Fruit fly (Drosophila melanogaster) whole organism, adult: ENCODE data around the gene CG42238.

Source experiments
- CG11617 ChIP-seq: fragments of 200-800 bp; sonication (Bioruptor generic); optimal IDR thresholded peaks from 2 replicates; lab custom pipeline; 2017; ENCODE audit warnings: mild to moderate bottlenecking, missing biosample characterization, missing genetic modification reagents, missing genetic modification characterization
- CG12768 ChIP-seq: fragments of 200-800 bp; sonication (Bioruptor generic); optimal IDR thresholded peaks from 2 replicates; lab custom pipeline; 2017; ENCODE audit warnings: missing biosample characterization, missing genetic modification characterization, mild to moderate bottlenecking, moderate library complexity, missing genetic modification reagents
- CG14711 ChIP-seq: fragments of 200-800 bp; sonication (Bioruptor generic); optimal IDR thresholded peaks from 2 replicates; lab custom pipeline; 2018; ENCODE audit warnings: missing biosample characterization, mild to moderate bottlenecking, missing genetic modification characterization, moderate library complexity
- CG1620 ChIP-seq: fragments of 200-800 bp; sonication (Bioruptor generic); optimal IDR thresholded peaks from 2 replicates; lab custom pipeline; 2016; ENCODE audit warnings: missing biosample characterization, missing genetic modification characterization
- CG33017 ChIP-seq: fragments of 200-800 bp; sonication (Bioruptor generic); optimal IDR thresholded peaks from 2 replicates; lab custom pipeline; 2018; ENCODE audit warnings: missing biosample characterization, mild to moderate bottlenecking, missing genetic modification characterization, moderate library complexity
- CG5204 ChIP-seq: fragments of 200-800 bp; sonication (Bioruptor generic); optimal IDR thresholded peaks from 2 replicates; lab custom pipeline; 2016; ENCODE audit warnings: missing biosample characterization, missing genetic modification characterization
- CG7045 ChIP-seq: fragments of 200-800 bp; sonication (Bioruptor generic); optimal IDR thresholded peaks from 2 replicates; lab custom pipeline; 2017; ENCODE audit warnings: missing biosample characterization, mild to moderate bottlenecking, missing genetic modification characterization
- CG7101 ChIP-seq: fragments of 200-800 bp; sonication (Bioruptor generic); optimal IDR thresholded peaks from 2 replicates; lab custom pipeline; 2018; ENCODE audit warnings: missing biosample characterization, mild to moderate bottlenecking, missing genetic modification characterization, moderate library complexity
- Clk ChIP-seq: fragments of 200-800 bp; sonication (Bioruptor generic); optimal IDR thresholded peaks from 2 replicates; lab custom pipeline; 2017; ENCODE audit warnings: missing biosample characterization, missing genetic modification characterization
- Crg-1 ChIP-seq: fragments of 200-800 bp; sonication (Bioruptor generic); optimal IDR thresholded peaks from 2 replicates; lab custom pipeline; 2016; ENCODE audit warnings: missing biosample characterization, missing genetic modification characterization
- Hr96 ChIP-seq: fragments of 200-800 bp; sonication (Bioruptor generic); optimal IDR thresholded peaks from 2 replicates; lab custom pipeline; 2016; ENCODE audit warnings: missing biosample characterization, missing genetic modification characterization
- Mnt ChIP-seq: fragments of 200-800 bp; sonication (Bioruptor generic); optimal IDR thresholded peaks from 2 replicates; lab custom pipeline; 2016; ENCODE audit warnings: missing biosample characterization, mild to moderate bottlenecking, missing genetic modification characterization
- bab1 ChIP-seq: fragments of 200-800 bp; sonication (Bioruptor generic); optimal IDR thresholded peaks from 3 replicates; lab custom pipeline; 2019; ENCODE audit warnings: missing biosample characterization, mild to moderate bottlenecking, missing genetic modification characterization, moderate library complexity
- cic ChIP-seq: fragments of 200-800 bp; sonication (Bioruptor generic); optimal IDR thresholded peaks from 2 replicates; lab custom pipeline; 2017; ENCODE audit warnings: missing biosample characterization, mild to moderate bottlenecking, missing genetic modification characterization, moderate library complexity
- cnc ChIP-seq, 2 experiments: fragments of >200 bp; optimal IDR thresholded peaks; 2 replicates each; lab custom pipeline; 2017
- kay ChIP-seq: fragments of 200-800 bp; sonication (Bioruptor generic); peaks from one replicate; lab custom pipeline; 2016; ENCODE audit warnings: missing biosample characterization, missing genetic modification characterization, borderline replicate concordance
- ovo ChIP-seq: fragments of 200-800 bp; sonication (Bioruptor generic); optimal IDR thresholded peaks from 2 replicates; lab custom pipeline; 2016; ENCODE audit warnings: missing biosample characterization, missing genetic modification characterization
- pad ChIP-seq: fragments of 200-800 bp; sonication (Bioruptor generic); optimal IDR thresholded peaks from 3 replicates; lab custom pipeline; 2017; ENCODE audit warnings: missing biosample characterization, missing genetic modification characterization, mild to moderate bottlenecking, moderate library complexity, missing genetic modification reagents
- tj ChIP-seq: fragments of 200-800 bp; sonication (Bioruptor generic); optimal IDR thresholded peaks from 3 replicates; lab custom pipeline; 2017; ENCODE audit warnings: missing biosample characterization, mild to moderate bottlenecking, missing genetic modification characterization, moderate library complexity
- toe ChIP-seq: fragments of 200-800 bp; sonication (Bioruptor generic); optimal IDR thresholded peaks from 2 replicates; lab custom pipeline; 2016; ENCODE audit warnings: missing biosample characterization, missing genetic modification characterization

The CG42238 gene

dm6 chr2L:21006592-21006991, 45.4 kb downstream of the CG42238 start:
- TF ChIP-seq Hr96 (no peak), CG5204 (GFP tag; lab: Kevin White, UChicago) (no peak), Clk (no peak), CG33017 (tag; lab: Kevin White, UChicago) (no peak), CG7101 (tag; lab: Kevin White, UChicago) (no peak), bab1 (GFP tag; lab: Kevin White, UChicago) (no peak), toe (GFP tag; lab: Kevin White, UChicago) (no peak), CG11617 (GFP tag; lab: Kevin White, UChicago) (no peak), cic (GFP tag; lab: Kevin White, UChicago) (no peak), ovo (GFP tag; lab: Kevin White, UChicago) (no peak), CG12768 (GFP tag; lab: Kevin White, UChicago) (no peak), Mnt (no peak), CG14711 (tag; lab: Kevin White, UChicago) (no peak), pad (GFP tag; lab: Kevin White, UChicago) (no peak), CG1620 (GFP tag; lab: Kevin White, UChicago) (no peak)

- TF ChIP-seq cic (GFP tag; lab: Kevin White, UChicago) (no peak), tj (GFP tag; lab: Kevin White, UChicago) (no peak), CG12768 (GFP tag; lab: Kevin White, UChicago) (no peak), Hr96 (no peak), Mnt (no peak), pad (GFP tag; lab: Kevin White, UChicago) (no peak), CG7101 (tag; lab: Kevin White, UChicago) (no peak), CG1620 (GFP tag; lab: Kevin White, UChicago) (no peak), CG7045 (GFP tag; lab: Kevin White, UChicago) (no peak), bab1 (GFP tag; lab: Kevin White, UChicago) (no peak), CG5204 (GFP tag; lab: Kevin White, UChicago) (no peak), CG14711 (tag; lab: Kevin White, UChicago) (no peak), CG33017 (tag; lab: Kevin White, UChicago) (no peak)
Observed at dm6 chr2L:21005458-21005857, 46.5 kb downstream of the CG42238 start.

DNA sequence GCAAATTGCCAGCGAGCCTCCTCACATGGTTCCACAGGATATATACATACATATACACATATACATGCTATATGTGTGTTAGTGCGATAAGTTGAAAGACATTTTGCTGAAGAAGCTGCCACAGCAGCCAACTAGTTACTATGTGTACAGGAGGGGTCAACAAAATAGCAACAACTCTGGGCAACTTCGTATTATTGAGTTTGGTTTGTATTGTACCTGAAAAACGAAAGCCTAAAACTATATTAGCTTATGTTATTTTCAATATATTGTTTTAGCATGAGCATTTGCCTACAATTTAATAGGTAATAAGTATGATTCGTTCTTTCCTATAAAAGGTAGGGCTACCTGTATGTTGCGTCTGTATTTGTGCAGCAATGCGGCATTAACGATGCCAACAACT, 47.2 kb downstream of the CG42238 start:
- TF ChIP-seq kay (peak; percentile 12), CG11617 (GFP tag; lab: Kevin White, UChicago) (no peak)

DNA sequence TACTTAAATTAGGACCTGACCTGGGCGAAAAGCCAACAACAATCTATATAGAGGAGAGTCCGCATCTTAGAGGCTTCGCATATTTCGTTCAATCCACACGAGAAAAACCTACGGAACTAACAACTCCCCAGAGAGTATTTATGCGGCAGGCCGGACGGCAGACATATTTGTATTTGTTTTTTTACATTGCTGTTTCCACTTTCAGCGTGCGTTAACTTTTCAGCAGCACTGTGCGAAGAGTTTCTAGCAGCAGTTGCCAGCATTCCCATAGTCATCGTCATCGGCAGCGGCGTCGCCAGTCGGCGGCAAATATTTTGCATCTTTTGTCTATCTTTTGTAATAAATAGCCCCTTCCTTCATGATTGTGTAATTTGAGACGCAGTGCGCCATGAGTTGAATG, 53.2 kb downstream of the CG42238 start:
- TF ChIP-seq CG14711 (tag; lab: Kevin White, UChicago): no peak

DNA sequence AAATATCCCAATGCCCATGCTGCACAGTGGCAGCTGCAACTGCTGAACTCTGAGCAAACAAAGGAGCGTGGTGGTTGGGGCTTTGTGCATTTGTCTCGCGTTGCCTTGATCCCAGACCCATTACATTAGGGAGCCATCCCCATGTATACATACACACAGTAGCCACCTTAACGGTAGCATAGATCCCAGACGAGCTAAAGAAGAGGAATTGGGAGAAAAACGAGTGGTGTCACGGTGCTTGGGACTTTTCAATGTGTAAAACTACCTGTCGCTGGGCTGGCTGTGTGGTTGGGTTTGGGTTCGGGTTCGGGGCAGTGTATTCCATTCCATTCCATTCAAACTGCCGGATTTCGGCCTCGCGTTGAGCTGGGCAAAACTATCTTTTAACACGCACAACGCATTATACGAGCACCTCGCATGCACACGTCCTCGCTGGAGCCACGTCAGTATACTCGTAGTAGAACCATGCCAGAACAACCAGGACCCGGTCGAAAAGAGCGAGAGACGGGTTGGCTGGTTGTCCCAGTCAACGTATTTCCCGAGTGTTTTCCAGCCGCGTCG, 56.0 kb downstream of the CG42238 start:
- TF ChIP-seq cic (GFP tag; lab: Kevin White, UChicago) (no peak), CG33017 (tag; lab: Kevin White, UChicago) (no peak), Mnt (no peak), tj (GFP tag; lab: Kevin White, UChicago) (no peak), pad (GFP tag; lab: Kevin White, UChicago) (no peak), CG12768 (GFP tag; lab: Kevin White, UChicago) (no peak), kay (no peak), Clk (no peak), CG5204 (GFP tag; lab: Kevin White, UChicago) (no peak), Hr96 (no peak), CG14711 (tag; lab: Kevin White, UChicago) (no peak), CG7045 (GFP tag; lab: Kevin White, UChicago) (no peak), ovo (GFP tag; lab: Kevin White, UChicago) (no peak), toe (GFP tag; lab: Kevin White, UChicago) (no peak), CG11617 (GFP tag; lab: Kevin White, UChicago) (no peak), cnc (optimal IDR thresholded peaks at IDR 0.05; lab: Kevin White, UChicago) (no peak)

dm6 chr2L:20994686-20995532, 57.1 kb downstream of the CG42238 start:
- TF ChIP-seq CG14711 (tag; lab: Kevin White, UChicago) (no peak), CG12768 (GFP tag; lab: Kevin White, UChicago) (no peak), Mnt (no peak), CG7045 (GFP tag; lab: Kevin White, UChicago) (no peak), CG11617 (GFP tag; lab: Kevin White, UChicago) (no peak), kay (no peak), bab1 (GFP tag; lab: Kevin White, UChicago) (no peak), ovo (GFP tag; lab: Kevin White, UChicago) (no peak), cnc (optimal IDR thresholded peaks at IDR 0.05; lab: Kevin White, UChicago) (no peak), tj (GFP tag; lab: Kevin White, UChicago) (no peak), CG5204 (GFP tag; lab: Kevin White, UChicago) (no peak), Hr96 (no peak), Crg-1 (GFP tag; lab: Kevin White, UChicago) (no peak), cic (GFP tag; lab: Kevin White, UChicago) (no peak), Clk (no peak), CG33017 (tag; lab: Kevin White, UChicago) (no peak), pad (GFP tag; lab: Kevin White, UChicago) (no peak), toe (GFP tag; lab: Kevin White, UChicago) (no peak)
